Worm (Caenorhabditis elegans): ENCODE measurements around the gene swsn-3.

- TF ChIP-seq ztf-26 (tag; optimal IDR thresholded peaks at IDR 0.05) (no peak), rec-8 (tag; optimal IDR thresholded peaks at IDR 0.05) (no peak), Y79H2A.3 (GFP tag; conservative IDR thresholded peaks at IDR 0.05) (no peak), sea-2 (GFP tag; IDR thresholded peaks at IDR 0.05) (no peak), unc-62 (GFP tag; optimal IDR thresholded peaks at IDR 0.05) (no peak)
Measured at ce11 chrIII:2805084-2805483, 36.6 kb upstream of the swsn-3 start, which contains the start of gene Y71H2AM.3.

All from whole organism, young adult.